Worm (Caenorhabditis elegans): Measurements from ENCODE around the gene ZC250.4.

Gene ZC250.4

ce11 chrV:5813060-5813659 lies at the start of gene ZC250.4:
Gene ZC250.4, minus strand, starts transcription at chrV:5813137.
- TF ChIP-seq dao-5 (tag; optimal IDR thresholded peaks at IDR 0.05) (no peak), W03F9.2 (tag; optimal IDR thresholded peaks at IDR 0.05) (no peak), him-1 (tag; optimal IDR thresholded peaks at IDR 0.05) (no peak)

- TF ChIP-seq W03F9.2 (tag; optimal IDR thresholded peaks at IDR 0.05) (no peak), him-1 (tag; optimal IDR thresholded peaks at IDR 0.05) (no peak), dao-5 (tag; optimal IDR thresholded peaks at IDR 0.05) (no peak)
These were observed 39.1 kb upstream of the ZC250.4 start for ce11 chrV:5852084-5852483.

- TF ChIP-seq him-1 (tag; optimal IDR thresholded peaks at IDR 0.05) (no peak), W03F9.2 (tag; optimal IDR thresholded peaks at IDR 0.05) (no peak), dao-5 (tag; optimal IDR thresholded peaks at IDR 0.05) (no peak)
These were observed 38.7 kb upstream of the ZC250.4 start for ce11 chrV:5851631-5852030.

ce11 chrV:5850671-5851070 lies 37.7 kb upstream of the ZC250.4 start:
- TF ChIP-seq him-1 (tag; optimal IDR thresholded peaks at IDR 0.05): no peak
- TF ChIP-seq dao-5 (tag; optimal IDR thresholded peaks at IDR 0.05): no peak
- no peak for TF ChIP-seq W03F9.2 (tag; optimal IDR thresholded peaks at IDR 0.05)

- TF ChIP-seq dao-5 (tag; optimal IDR thresholded peaks at IDR 0.05): no peak
These were observed 35.2 kb upstream of the ZC250.4 start for ce11 chrV:5848015-5848609.

ce11 chrV:5846729-5847128 lies 33.8 kb upstream of the ZC250.4 start:
- TF ChIP-seq dao-5 (tag; optimal IDR thresholded peaks at IDR 0.05): no peak
- TF ChIP-seq W03F9.2 (tag; optimal IDR thresholded peaks at IDR 0.05): no peak
- no peak for TF ChIP-seq him-1 (tag; optimal IDR thresholded peaks at IDR 0.05)

- TF ChIP-seq W03F9.2 (tag; optimal IDR thresholded peaks at IDR 0.05) (peak; percentile 29), him-1 (tag; optimal IDR thresholded peaks at IDR 0.05) (no peak)
These were observed 32.8 kb upstream of the ZC250.4 start, which contains the start of gene F26F12.3 for ce11 chrV:5845669-5846189. Gene F26F12.3, minus strand, starts transcription at chrV:5845719.

ce11 chrV:5845162-5845561 lies 32.2 kb upstream of the ZC250.4 start:
- TF ChIP-seq W03F9.2 (tag; optimal IDR thresholded peaks at IDR 0.05): no peak
- TF ChIP-seq him-1 (tag; optimal IDR thresholded peaks at IDR 0.05): no peak
- no peak for TF ChIP-seq dao-5 (tag; optimal IDR thresholded peaks at IDR 0.05)

- TF ChIP-seq dao-5 (tag; optimal IDR thresholded peaks at IDR 0.05) (no peak), W03F9.2 (tag; optimal IDR thresholded peaks at IDR 0.05) (peak; percentile 28), him-1 (tag; optimal IDR thresholded peaks at IDR 0.05) (peak; percentile 21)
These were observed 31.4 kb upstream of the ZC250.4 start for ce11 chrV:5844349-5844760.

- TF ChIP-seq him-1 (tag; optimal IDR thresholded peaks at IDR 0.05) (no peak), dao-5 (tag; optimal IDR thresholded peaks at IDR 0.05) (no peak), W03F9.2 (tag; optimal IDR thresholded peaks at IDR 0.05) (no peak)
These were observed 30.7 kb upstream of the ZC250.4 start for ce11 chrV:5843415-5844337.

ce11 chrV:5842507-5843144 lies 29.7 kb upstream of the ZC250.4 start:
- TF ChIP-seq W03F9.2 (tag; optimal IDR thresholded peaks at IDR 0.05) (no peak), him-1 (tag; optimal IDR thresholded peaks at IDR 0.05) (no peak)

- TF ChIP-seq him-1 (tag; optimal IDR thresholded peaks at IDR 0.05): no peak
- no peak for TF ChIP-seq W03F9.2 (tag; optimal IDR thresholded peaks at IDR 0.05)
- TF ChIP-seq dao-5 (tag; optimal IDR thresholded peaks at IDR 0.05): no peak
These were observed 28.0 kb upstream of the ZC250.4 start for ce11 chrV:5840939-5841338.

ce11 chrV:5838576-5839366 lies 25.8 kb upstream of the ZC250.4 start, which contains the start of gene F26F12.2:
Gene F26F12.2, minus strand, starts transcription at chrV:5838613.
- no peak for TF ChIP-seq dao-5 (tag; optimal IDR thresholded peaks at IDR 0.05)
- TF ChIP-seq W03F9.2 (tag; optimal IDR thresholded peaks at IDR 0.05): no peak
- TF ChIP-seq him-1 (tag; optimal IDR thresholded peaks at IDR 0.05): no peak
